Worm (Caenorhabditis elegans) whole organism, early embryonic: ENCODE results near the gene ints-11.

Experiments used
- ets-7 ChIP-seq: sonication (generic microtip); optimal IDR thresholded peaks from 2 replicates; lab custom pipeline; 2016; ENCODE audit warnings: missing genotype, missing genetic modification characterization, missing compliant biosample characterization
- pes-1 ChIP-seq: fragments of 200-800 bp; sonication (Bioruptor generic); IDR thresholded peaks from 2 replicates; pipeline ENCODE4 v1.3.6; 2022; ENCODE audit warnings: missing genetic modification reagents, missing genetic modification characterization, missing compliant biosample characterization
- tra-4 ChIP-seq: sonication (generic microtip); optimal IDR thresholded peaks from 2 replicates; lab custom pipeline; 2017; ENCODE audit warnings: missing genetic modification characterization, missing compliant biosample characterization

ce11 chrII:8149930-8150329 is 6.7 kb upstream of the ints-11 start, which contains the start of gene F10B5.3:
- no peak for TF ChIP-seq pes-1 (GFP tag; lab: Robert Waterston, UW)
- TF ChIP-seq ets-7 (tag; lab: Kevin White, UChicago) = no peak
- no peak for TF ChIP-seq tra-4 (tag; lab: Kevin White, UChicago)
